Fruit fly (Drosophila melanogaster): ENCODE measurements around the gene CG7920.

- no peak for TF ChIP-seq dsf (GFP tag; optimal IDR thresholded peaks at IDR 0.05; ENCODE audit: borderline replicate concordance)
- TF ChIP-seq psq (GFP tag; optimal IDR thresholded peaks at IDR 0.05), result no peak
- no peak for TF ChIP-seq Dif (GFP tag; optimal IDR thresholded peaks at IDR 0.05; ENCODE audit: partially characterized antibody)
Measured at dm6 chr3R:30036609-30037008, 21.5 kb upstream of the CG7920 start, which contains the start of gene ZIPIC.

All from whole organism, wandering third instar larva.